Worm (Caenorhabditis elegans): ENCODE data around the gene dpf-4.

The dpf-4 gene

DNA sequence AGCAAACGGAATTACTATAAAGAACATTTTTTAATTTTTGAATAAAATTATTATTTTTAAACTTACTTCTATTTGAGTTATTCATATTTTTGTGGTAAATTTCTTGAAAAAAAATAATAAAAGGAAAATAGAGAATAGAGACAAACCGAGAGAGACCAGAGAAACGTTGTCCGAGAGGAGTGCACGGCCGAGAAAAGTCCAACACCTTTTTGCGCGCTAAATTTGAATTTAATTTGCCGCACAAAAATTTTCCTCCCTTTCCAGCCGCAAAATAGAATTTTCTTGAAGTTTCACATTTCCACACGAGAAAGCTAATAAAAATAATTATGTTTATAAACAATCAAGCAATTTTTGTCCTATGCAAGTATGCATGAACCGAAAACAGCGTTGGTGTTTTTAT, 12.7 kb downstream of the dpf-4 start, which contains the start of the genes F01F1.11 and F01F1.3:
TSS of gene F01F1.11 (minus strand) at position 118 of the 400 bp plus-strand sequence.
TSS of gene F01F1.3 (plus strand) at position 179 of the 400 bp plus-strand sequence.
- peak; percentile 39 for TF ChIP-seq nhr-102 (tag; optimal IDR thresholded peaks at IDR 0.05)
- no peak for TF ChIP-seq R02D3.7 (tag; optimal IDR thresholded peaks at IDR 0.05)
- TF ChIP-seq ztf-11 (tag; optimal IDR thresholded peaks at IDR 0.05): no peak
- peak; percentile 61 for TF ChIP-seq T20F7.1 (GFP tag; optimal IDR thresholded peaks at IDR 0.05)
- peak; percentile 41 for TF ChIP-seq nhr-28 (tag; optimal IDR thresholded peaks at IDR 0.05)
- peak; percentile 50; the same call in 1 of the 2 replicates for TF ChIP-seq T26A8.4 (GFP tag; IDR thresholded peaks at IDR 0.05)
- TF ChIP-seq hmg-1.1 (GFP tag; IDR thresholded peaks at IDR 0.05): peak; percentile 58
- TF ChIP-seq madf-9 (GFP tag; conservative IDR thresholded peaks at IDR 0.05): peak; percentile 76
- TF ChIP-seq unc-39 (tag; optimal IDR thresholded peaks at IDR 0.05): no peak
- no peak for TF ChIP-seq mdl-1 (tag; optimal IDR thresholded peaks at IDR 0.05)
- TF ChIP-seq madf-5 (GFP tag; IDR thresholded peaks at IDR 0.05): no peak
- TF ChIP-seq Y48G9A.11 (GFP tag; IDR thresholded peaks at IDR 0.05): peak; percentile 72
- peak; percentile 99 for TF ChIP-seq mes-2 (tag; optimal IDR thresholded peaks at IDR 0.05; ENCODE audit: poor library complexity, severe bottlenecking)
- TF ChIP-seq lsy-2 (tag; optimal IDR thresholded peaks at IDR 0.05): peak in 1 of 2 experiments; percentile 89
- TF ChIP-seq F49E8.2 (tag; optimal IDR thresholded peaks at IDR 0.05; ENCODE audit: borderline replicate concordance): peak; percentile 14
- peak; percentile 72 for TF ChIP-seq lin-38 (GFP tag; IDR thresholded peaks at IDR 0.05)
- no peak for TF ChIP-seq Y105C5A.15 (GFP tag; IDR thresholded peaks at IDR 0.05)
- peak; percentile 53 for TF ChIP-seq hlh-30 (tag; optimal IDR thresholded peaks at IDR 0.05; ENCODE audit: insufficient read depth)
- TF ChIP-seq tra-1 (GFP tag; IDR thresholded peaks at IDR 0.05): 0 out of 2 replicates have a peak, but pooled peaks have one; percentile 40
- no peak for TF ChIP-seq set-16 (GFP tag; IDR thresholded peaks at IDR 0.05)
- no peak for TF ChIP-seq D1046.2 (GFP tag; IDR thresholded peaks at IDR 0.05)
- TF ChIP-seq ZK337.2 (GFP tag; IDR thresholded peaks at IDR 0.05): peak; percentile 90
- TF ChIP-seq nhr-48 (tag; optimal IDR thresholded peaks at IDR 0.05): peak; percentile 9
- TF ChIP-seq unc-130 (GFP tag; optimal IDR thresholded peaks at IDR 0.05): peak; percentile 83
- TF ChIP-seq nhr-111 (GFP tag; optimal IDR thresholded peaks at IDR 0.05): no peak
- TF ChIP-seq daf-16 (GFP tag; optimal IDR thresholded peaks at IDR 0.05): no peak
- TF ChIP-seq daf-16 (tag; optimal IDR thresholded peaks at IDR 0.05): peak; percentile 18
- peak; percentile 68 for TF ChIP-seq duxl-1 (tag; optimal IDR thresholded peaks at IDR 0.05; ENCODE audit: poor library complexity)
- TF ChIP-seq hif-1 (tag; optimal IDR thresholded peaks at IDR 0.05): peak in 1 of 2 experiments; percentile 90
- TF ChIP-seq pha-4 (GFP tag; IDR thresholded peaks at IDR 0.05): 0 out of 2 replicates have a peak, but pooled peaks have one; percentile 21
- no peak for TF ChIP-seq pha-4 (tag; optimal IDR thresholded peaks at IDR 0.05)
- peak; percentile 51 for TF ChIP-seq hlh-11 (tag; optimal IDR thresholded peaks at IDR 0.05)
- peak; percentile 57 for TF ChIP-seq mep-1 (tag; optimal IDR thresholded peaks at IDR 0.05)
- TF ChIP-seq nhr-77 (tag; optimal IDR thresholded peaks at IDR 0.05): no peak
- peak; percentile 30 for TF ChIP-seq F37D6.2 (tag; optimal IDR thresholded peaks at IDR 0.05)
- no peak for TF ChIP-seq ztf-7 (tag; optimal IDR thresholded peaks at IDR 0.05)
- TF ChIP-seq dpl-1 (GFP tag; optimal IDR thresholded peaks at IDR 0.05): peak; percentile 98
- TF ChIP-seq dve-1 (tag; optimal IDR thresholded peaks at IDR 0.05; ENCODE audit: insufficient read depth): peak; percentile 75
- TF ChIP-seq nhr-6 (tag; optimal IDR thresholded peaks at IDR 0.05): peak; percentile 62
- no peak for TF ChIP-seq attf-4 (tag; optimal IDR thresholded peaks at IDR 0.05)
- no peak for TF ChIP-seq jun-1 (tag; optimal IDR thresholded peaks at IDR 0.05)
- TF ChIP-seq gei-8 (GFP tag; optimal IDR thresholded peaks at IDR 0.05): no peak
- TF ChIP-seq dmd-6 (GFP tag; IDR thresholded peaks at IDR 0.05): peak; percentile 71
- peak; percentile 77; the same call in 1 of the 2 replicates for TF ChIP-seq dmd-9 (GFP tag; IDR thresholded peaks at IDR 0.05)
- peak; percentile 26 for TF ChIP-seq lin-13 (GFP tag; optimal IDR thresholded peaks at IDR 0.05)
- TF ChIP-seq rbr-2 (tag; optimal IDR thresholded peaks at IDR 0.05): peak; percentile 44
- TF ChIP-seq tag-97 (GFP tag; IDR thresholded peaks at IDR 0.05): no peak
- TF ChIP-seq ceh-82 (tag; optimal IDR thresholded peaks at IDR 0.05): no peak

Measured in whole organism, L4 larva.